Fruit fly (Drosophila melanogaster) whole organism, embryonic: ENCODE data around the gene CG45218.

Source experiments
- Atf6 ChIP-seq: fragments of 200-800 bp; sonication (Bioruptor generic); IDR thresholded peaks from 2 replicates; pipeline ENCODE4 v1.3.6; 2022; ENCODE audit warnings: missing biosample characterization, missing genetic modification characterization
- CG10274 ChIP-seq: fragments of 200-800 bp; sonication (Bioruptor generic); optimal IDR thresholded peaks from 3 replicates; lab custom pipeline; 2017; ENCODE audit warnings: missing biosample characterization, mild to moderate bottlenecking, missing genetic modification characterization
- CG11456 ChIP-seq: fragments of 200-800 bp; sonication (Bioruptor generic); IDR thresholded peaks from 3 replicates; pipeline ENCODE4 v1.3.6; 2022; ENCODE audit warnings: missing biosample characterization, missing genetic modification characterization
- CG12219 ChIP-seq: fragments of 200-800 bp; sonication (Bioruptor generic); optimal IDR thresholded peaks from 3 replicates; lab custom pipeline; 2018; ENCODE audit warnings: missing biosample characterization, mild to moderate bottlenecking, missing genetic modification characterization
- CG14441 ChIP-seq: fragments of 200-800 bp; sonication (Bioruptor generic); IDR thresholded peaks from 2 replicates; pipeline ENCODE4 v1.3.6; 2022; ENCODE audit warnings: missing biosample characterization, missing genetic modification characterization
- CG15514 ChIP-seq: fragments of 200-800 bp; sonication (Bioruptor generic); optimal IDR thresholded peaks from 3 replicates; lab custom pipeline; 2017; ENCODE audit warnings: missing biosample characterization, missing genetic modification characterization, mild to moderate bottlenecking, moderate library complexity, missing genetic modification reagents
- CG17568 ChIP-seq: fragments of 200-800 bp; sonication (Bioruptor generic); optimal IDR thresholded peaks from 2 replicates; lab custom pipeline; 2018; ENCODE audit warnings: missing biosample characterization, mild to moderate bottlenecking, missing genetic modification characterization, moderate library complexity
- CG18011 ChIP-seq: fragments of 200-800 bp; sonication (Bioruptor generic); optimal IDR thresholded peaks from 2 replicates; lab custom pipeline; 2017; ENCODE audit warnings: missing biosample characterization, missing genetic modification characterization, mild to moderate bottlenecking, moderate library complexity, missing genotype
- CG2199 ChIP-seq: fragments of 200-800 bp; sonication (Bioruptor generic); IDR thresholded peaks from 3 replicates; pipeline ENCODE4 v1.3.6; 2022; ENCODE audit warnings: missing biosample characterization, missing genetic modification characterization
- CG30431 ChIP-seq: fragments of 200-800 bp; sonication (Bioruptor generic); optimal IDR thresholded peaks from 2 replicates; lab custom pipeline; 2017; ENCODE audit warnings: missing biosample characterization, missing genetic modification characterization
- CG32767 ChIP-seq: fragments of 200-800 bp; sonication (Bioruptor generic); IDR thresholded peaks from 2 replicates; pipeline ENCODE4 v1.3.6; 2022; ENCODE audit warnings: missing biosample characterization, missing genetic modification characterization
- CG33213 ChIP-seq: fragments of 200-800 bp; sonication (Bioruptor generic); optimal IDR thresholded peaks from 3 replicates; lab custom pipeline; 2016; ENCODE audit warnings: missing biosample characterization, missing genetic modification characterization
- CG3838 ChIP-seq: fragments of 200-800 bp; sonication (Bioruptor generic); optimal IDR thresholded peaks from 3 replicates; lab custom pipeline; 2016; ENCODE audit warnings: missing biosample characterization, missing genetic modification characterization
- CG43689 ChIP-seq: fragments of 200-800 bp; sonication (Bioruptor generic); IDR thresholded peaks from 2 replicates; pipeline ENCODE4 v1.3.6; 2022; ENCODE audit warnings: missing biosample characterization, missing genetic modification characterization
- CG4730 ChIP-seq: fragments of 200-800 bp; sonication (Bioruptor generic); IDR thresholded peaks from 2 replicates; pipeline ENCODE4 v1.3.6; 2022; ENCODE audit warnings: missing biosample characterization, missing genetic modification characterization
- CG9876 ChIP-seq: fragments of 200-800 bp; sonication (Bioruptor generic); optimal IDR thresholded peaks from 2 replicates; lab custom pipeline; 2016; ENCODE audit warnings: missing biosample characterization, missing genetic modification characterization
- D ChIP-seq, 2 experiments: fragments of 200-800 bp in 1 of 2; fragments of >200 bp in 1 of 2; sonication (Bioruptor generic) in 1 of 2; optimal IDR thresholded peaks; 2 replicates in 1 of 2; 3 replicates in 1 of 2; lab custom pipeline; 2017; ENCODE audit warnings: mild to moderate bottlenecking in 1 of 2, missing biosample characterization in 1 of 2, missing genetic modification characterization in 1 of 2, missing genetic modification reagents in 1 of 2
- D19B ChIP-seq: fragments of 200-800 bp; sonication (Bioruptor generic); optimal IDR thresholded peaks from 2 replicates; lab custom pipeline; 2017; ENCODE audit warnings: missing biosample characterization, mild to moderate bottlenecking, missing genetic modification characterization
- Dbx ChIP-seq: fragments of 200-800 bp; sonication (Bioruptor generic); IDR thresholded peaks from 3 replicates; pipeline ENCODE4 v1.3.6; 2022; ENCODE audit warnings: missing biosample characterization, missing genetic modification characterization
- Drgx ChIP-seq: fragments of 200-800 bp; sonication (Bioruptor generic); IDR thresholded peaks from 2 replicates; pipeline ENCODE4 v1.3.6; 2022; ENCODE audit warnings: missing biosample characterization, missing genetic modification characterization
- ERR ChIP-seq: fragments of 200-800 bp; sonication (Bioruptor generic); optimal IDR thresholded peaks from 2 replicates; lab custom pipeline; 2016; ENCODE audit warnings: missing biosample characterization, missing genetic modification characterization
- Ets65A ChIP-seq: fragments of 200-800 bp; sonication (Bioruptor generic); peaks from one replicate; lab custom pipeline; 2016; ENCODE audit warnings: missing biosample characterization, missing genetic modification characterization
- Fer1 ChIP-seq: fragments of 200-800 bp; sonication (Bioruptor generic); optimal IDR thresholded peaks from 2 replicates; lab custom pipeline; 2017; ENCODE audit warnings: missing biosample characterization, mild to moderate bottlenecking, missing genetic modification characterization
- Fer2 ChIP-seq: fragments of 200-800 bp; sonication (Bioruptor generic); optimal IDR thresholded peaks from 2 replicates; lab custom pipeline; 2018; ENCODE audit warnings: missing biosample characterization, mild to moderate bottlenecking, missing genetic modification characterization, moderate library complexity
- Hmr ChIP-seq: fragments of 200-800 bp; sonication (Bioruptor generic); optimal IDR thresholded peaks from 3 replicates; lab custom pipeline; 2017; ENCODE audit warnings: mild to moderate bottlenecking, missing biosample characterization, missing genetic modification reagents, missing genetic modification characterization
- Jarid2 ChIP-seq: fragments of 200-800 bp; sonication (Bioruptor generic); optimal IDR thresholded peaks from 3 replicates; lab custom pipeline; 2017; ENCODE audit warnings: mild to moderate bottlenecking, missing biosample characterization, missing genetic modification reagents, missing genetic modification characterization
- Nf-YA ChIP-seq: fragments of 200-800 bp; sonication (Bioruptor generic); IDR thresholded peaks from 2 replicates; pipeline ENCODE4 v1.3.6; 2022; ENCODE audit warnings: missing biosample characterization, missing genetic modification characterization
- Rx ChIP-seq: fragments of 200-800 bp; sonication (Bioruptor generic); IDR thresholded peaks from 2 replicates; pipeline ENCODE4 v1.3.6; 2022; ENCODE audit warnings: missing biosample characterization, missing genetic modification characterization
- Stat92E ChIP-seq, 3 experiments: fragments of >200 bp in 2 of 3; fragments of 200-800 bp in 1 of 3; sonication (Bioruptor generic) in 1 of 3; optimal IDR thresholded peaks; 2 replicates each; lab custom pipeline; 2017 to 2019; ENCODE audit warnings: missing biosample characterization in 3 of 3, missing genetic modification characterization in 3 of 3, mild to moderate bottlenecking in 1 of 3, moderate library complexity in 1 of 3
- Tbp ChIP-seq: fragments of >200 bp; optimal IDR thresholded peaks from 2 replicates; lab custom pipeline; 2018; ENCODE audit warnings: missing biosample characterization, missing genetic modification characterization
- Xbp1 ChIP-seq: fragments of 200-800 bp; sonication (Bioruptor generic); optimal IDR thresholded peaks from 3 replicates; lab custom pipeline; 2016; ENCODE audit warnings: missing biosample characterization, mild to moderate bottlenecking, missing genetic modification characterization
- abd-A ChIP-seq: fragments of 200-800 bp; sonication (Bioruptor generic); optimal IDR thresholded peaks from 3 replicates; lab custom pipeline; 2019; ENCODE audit warnings: missing biosample characterization, mild to moderate bottlenecking, missing genetic modification characterization, moderate library complexity
- ac ChIP-seq: fragments of 200-800 bp; sonication (Bioruptor generic); optimal IDR thresholded peaks from 3 replicates; lab custom pipeline; 2017; ENCODE audit warnings: missing biosample characterization, mild to moderate bottlenecking, missing genetic modification characterization
- cato ChIP-seq: fragments of 200-800 bp; sonication (Bioruptor generic); optimal IDR thresholded peaks from 2 replicates; lab custom pipeline; 2016; ENCODE audit warnings: missing biosample characterization, missing genetic modification characterization, borderline replicate concordance
- chif ChIP-seq, 2 experiments: fragments of 200-800 bp; sonication (Bioruptor generic); optimal IDR thresholded peaks; 3 replicates each; lab custom pipeline; 2016; ENCODE audit warnings: missing biosample characterization in 2 of 2, missing genetic modification characterization in 2 of 2
- crc ChIP-seq: fragments of 200-800 bp; sonication (Bioruptor generic); optimal IDR thresholded peaks from 2 replicates; lab custom pipeline; 2016; ENCODE audit warnings: missing biosample characterization, missing genetic modification characterization
- crol ChIP-seq: fragments of 200-800 bp; sonication (Bioruptor generic); IDR thresholded peaks from 2 replicates; pipeline ENCODE4 v1.3.6; 2022; ENCODE audit warnings: missing biosample characterization, missing genetic modification characterization
- dati ChIP-seq: fragments of 200-800 bp; sonication (Bioruptor generic); IDR thresholded peaks from 2 replicates; pipeline ENCODE4 v1.3.6; 2022; ENCODE audit warnings: missing biosample characterization, missing genetic modification characterization
- dmrt99B ChIP-seq: fragments of 200-800 bp; sonication (Bioruptor generic); optimal IDR thresholded peaks from 2 replicates; lab custom pipeline; 2018; ENCODE audit warnings: missing biosample characterization, mild to moderate bottlenecking, missing genetic modification characterization, moderate library complexity
- ems ChIP-seq: fragments of 200-800 bp; sonication (Bioruptor generic); optimal IDR thresholded peaks from 3 replicates; lab custom pipeline; 2016; ENCODE audit warnings: missing biosample characterization, missing genetic modification characterization
- onecut ChIP-seq: fragments of 200-800 bp; sonication (Bioruptor generic); IDR thresholded peaks from 2 replicates; pipeline ENCODE4 v1.3.6; 2022; ENCODE audit warnings: missing biosample characterization, missing genetic modification characterization
- otp ChIP-seq: fragments of 200-800 bp; sonication (Bioruptor generic); IDR thresholded peaks from 3 replicates; pipeline ENCODE4, ENCODE4 v1.3.6; 2022; ENCODE audit warnings: missing biosample characterization, missing genetic modification characterization
- prd ChIP-seq, 3 experiments: fragments of >200 bp in 2 of 3; fragments of 200-800 bp in 1 of 3; sonication (Bioruptor generic) in 1 of 3; optimal IDR thresholded peaks in 2 of 3; IDR thresholded peaks in 1 of 3; 2 replicates in 2 of 3; 3 replicates in 1 of 3; pipeline versions ENCODE4 v1.3.6 to Lab custom; 2017 to 2022; ENCODE audit warnings: missing biosample characterization in 1 of 3, missing genetic modification characterization in 1 of 3
- rib ChIP-seq: fragments of 200-800 bp; sonication (Bioruptor generic); IDR thresholded peaks from 2 replicates; pipeline ENCODE4 v1.3.6; 2022; ENCODE audit warnings: missing biosample characterization, missing genetic modification characterization
- sna ChIP-seq: fragments of 200-800 bp; sonication (Bioruptor generic); IDR thresholded peaks from 2 replicates; pipeline ENCODE4 v1.3.6; 2022; ENCODE audit warnings: missing biosample characterization, missing genetic modification characterization; ENCODE audit not compliant: partially characterized antibody
- sqz ChIP-seq: fragments of 200-800 bp; sonication (Bioruptor generic); optimal IDR thresholded peaks from 3 replicates; lab custom pipeline; 2018; ENCODE audit warnings: missing biosample characterization, mild to moderate bottlenecking, missing genetic modification characterization
- tll ChIP-seq, 2 experiments: fragments of 200-800 bp in 1 of 2; fragments of >200 bp in 1 of 2; sonication (Bioruptor generic) in 1 of 2; optimal IDR thresholded peaks; 2 replicates each; lab custom pipeline; 2017 to 2019; ENCODE audit warnings: missing biosample characterization in 2 of 2, missing genetic modification characterization in 2 of 2, mild to moderate bottlenecking in 1 of 2, moderate library complexity in 1 of 2
- twi ChIP-seq: fragments of 200-800 bp; optimal IDR thresholded peaks from 2 replicates; lab custom pipeline; 2019; ENCODE audit warnings: missing biosample characterization, mild to moderate bottlenecking, missing genetic modification characterization, moderate library complexity
- wek ChIP-seq: fragments of 200-800 bp; sonication (Bioruptor generic); optimal IDR thresholded peaks from 3 replicates; lab custom pipeline; 2018; ENCODE audit warnings: missing biosample characterization, mild to moderate bottlenecking, missing genetic modification characterization, moderate library complexity
- z ChIP-seq: fragments of 200-800 bp; sonication (Bioruptor generic); IDR thresholded peaks from 3 replicates; pipeline ENCODE4 v1.3.6; 2022; ENCODE audit warnings: missing biosample characterization, missing genetic modification characterization

Gene CG45218

DNA sequence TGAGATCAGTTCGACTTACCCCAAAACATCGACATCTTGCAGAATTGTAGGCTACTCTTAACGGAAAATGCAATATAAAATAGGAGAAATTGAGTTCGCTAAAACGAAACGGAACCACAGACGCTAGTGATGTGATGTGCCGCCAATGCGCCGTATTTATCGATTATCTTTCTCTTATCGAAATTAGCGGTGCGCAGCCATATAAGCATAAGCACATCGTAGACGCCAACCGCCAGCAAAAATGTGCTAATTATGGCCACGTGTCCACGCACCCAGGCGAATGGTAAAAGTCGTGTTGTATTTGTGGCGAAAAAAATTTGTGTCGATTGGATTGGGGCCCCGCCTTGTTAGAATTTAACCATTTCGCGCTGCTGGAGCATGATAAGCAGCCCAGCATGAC lies 42.4 kb upstream of the CG45218 start, which contains the start of the genes Fkbp39 and Cyfip (continued):
- TF ChIP-seq dmrt99B (tag; lab: Kevin White, UChicago): no peak
- TF ChIP-seq CG10274 (GFP tag; lab: Kevin White, UChicago): no peak
- no peak for TF ChIP-seq crc
- peak; percentile 97 for TF ChIP-seq CG15514 (GFP tag; lab: Kevin White, UChicago)
- TF ChIP-seq Drgx (GFP tag; lab: Robert Waterston, UW): no peak
- TF ChIP-seq crol: 0 out of 2 replicates have a peak, but pooled peaks have one; percentile 5
- no peak for TF ChIP-seq CG3838 (GFP tag; lab: Kevin White, UChicago)
- no peak for TF ChIP-seq D19B
- TF ChIP-seq ems: peak; percentile 53
- TF ChIP-seq Dbx (GFP tag; lab: Robert Waterston, UW): peak; percentile 80
- no peak for TF ChIP-seq abd-A (tag; lab: Kevin White, UChicago)
- no peak for TF ChIP-seq CG30431 (GFP tag; lab: Kevin White, UChicago)
- TF ChIP-seq dati (GFP tag; lab: Robert Waterston, UW): no peak
- TF ChIP-seq CG18011 (GFP tag; lab: Kevin White, UChicago): peak; percentile 47
- no peak for TF ChIP-seq prd (optimal IDR thresholded peaks at IDR 0.05; lab: Kevin White, UChicago)
- TF ChIP-seq prd (GFP tag; IDR thresholded peaks at IDR 0.05; lab: Robert Waterston, UW): peak; percentile 46; the same call in 2 of the 3 replicates
- peak; percentile 78 for TF ChIP-seq Hmr (GFP tag; lab: Kevin White, UChicago)
- TF ChIP-seq tll (GFP tag; optimal IDR thresholded peaks at IDR 0.05; lab: Kevin White, UChicago): peak in 1 of 2 experiments; percentile 11
- TF ChIP-seq Nf-YA (GFP tag; lab: Robert Waterston, UW): no peak
- peak; percentile 34; the same call in 1 of the 2 replicates for TF ChIP-seq Atf6 (GFP tag; lab: Robert Waterston, UW)
- TF ChIP-seq cato (GFP tag; lab: Kevin White, UChicago): no peak
- TF ChIP-seq sna: peak; percentile 54; the same call in 1 of the 2 replicates
- TF ChIP-seq CG14441: no peak
- TF ChIP-seq Rx (GFP tag; lab: Robert Waterston, UW): no peak
- peak; percentile 69 for TF ChIP-seq Fer1
- TF ChIP-seq CG43689 (GFP tag; lab: Robert Waterston, UW): no peak
- no peak for TF ChIP-seq wek
- peak; percentile 70 for TF ChIP-seq CG33213 (GFP tag; lab: Kevin White, UChicago)
- no peak for TF ChIP-seq CG2199 (GFP tag; lab: Robert Waterston, UW)
- peak; percentile 52 for TF ChIP-seq CG9876 (GFP tag; lab: Kevin White, UChicago)
- no peak for TF ChIP-seq Fer2 (tag; lab: Kevin White, UChicago)
- TF ChIP-seq ac (GFP tag; lab: Kevin White, UChicago): no peak
- peak; percentile 85 for TF ChIP-seq Ets65A (GFP tag; lab: Kevin White, UChicago)
- TF ChIP-seq z (GFP tag; lab: Robert Waterston, UW): no peak
- no peak for TF ChIP-seq CG4730
- peak in 1 of 2 experiments; percentile 36 for TF ChIP-seq chif (GFP tag; optimal IDR thresholded peaks at IDR 0.05; lab: Kevin White, UChicago)
- TF ChIP-seq Jarid2: no peak
- peak; percentile 70; the same call in 1 of the 2 replicates for TF ChIP-seq rib (GFP tag; lab: Robert Waterston, UW)
- TF ChIP-seq Xbp1 (GFP tag; lab: Kevin White, UChicago): peak; percentile 65
- TF ChIP-seq otp (GFP tag; lab: Robert Waterston, UW): no peak
- TF ChIP-seq twi: no peak
- TF ChIP-seq CG12219 (GFP tag; lab: Kevin White, UChicago): no peak
- peak; percentile 62 for TF ChIP-seq ERR
- peak in 1 of 3 experiments; percentile 61 for TF ChIP-seq Stat92E (GFP tag; optimal IDR thresholded peaks at IDR 0.05; lab: Kevin White, UChicago)
- TF ChIP-seq D (optimal IDR thresholded peaks at IDR 0.05; lab: Kevin White, UChicago): peak; percentile 57
- TF ChIP-seq D (GFP tag; optimal IDR thresholded peaks at IDR 0.05; lab: Kevin White, UChicago): no peak
- peak; percentile 31; the same call in 1 of the 2 replicates for TF ChIP-seq CG32767 (GFP tag; lab: Robert Waterston, UW)
- peak; percentile 46 for TF ChIP-seq onecut (GFP tag; lab: Robert Waterston, UW)
- TF ChIP-seq Tbp (GFP tag; lab: Kevin White, UChicago): no peak
- TF ChIP-seq sqz (GFP tag; lab: Kevin White, UChicago): no peak
- TF ChIP-seq CG17568: no peak
- peak; percentile 62; the same call in 1 of the 3 replicates for TF ChIP-seq CG11456 (GFP tag; lab: Robert Waterston, UW)
